Fruit fly (Drosophila melanogaster) whole organism, wandering third instar larva: Measurements from ENCODE around the gene Pak3.

Experiments
- Abd-B ChIP-seq: fragments of >200 bp; optimal IDR thresholded peaks from 2 replicates; lab custom pipeline; 2017; ENCODE audit warnings: missing biosample characterization, missing genetic modification characterization
- CG9705 ChIP-seq: fragments of 200-800 bp; sonication (Bioruptor generic); optimal IDR thresholded peaks from 2 replicates; lab custom pipeline; 2018; ENCODE audit warnings: missing biosample characterization, mild to moderate bottlenecking, missing genetic modification characterization
- Dfd ChIP-seq: fragments of >200 bp; optimal IDR thresholded peaks from 2 replicates; lab custom pipeline; 2017; ENCODE audit warnings: missing biosample characterization, missing genetic modification characterization
- Hnf4 ChIP-seq: fragments of 200-800 bp; sonication (Bioruptor generic); optimal IDR thresholded peaks from 2 replicates; lab custom pipeline; 2016; ENCODE audit warnings: missing biosample characterization, mild to moderate bottlenecking, missing genetic modification characterization
- OdsH ChIP-seq: fragments of 200-800 bp; sonication (Bioruptor generic); optimal IDR thresholded peaks from 2 replicates; lab custom pipeline; 2016; ENCODE audit warnings: missing biosample characterization, mild to moderate bottlenecking, missing genetic modification characterization
- br ChIP-seq: fragments of 200-800 bp; sonication (Bioruptor generic); optimal IDR thresholded peaks from 2 replicates; lab custom pipeline; 2016; ENCODE audit warnings: missing biosample characterization, missing genetic modification characterization
- brk ChIP-seq: fragments of 200-800 bp; sonication (Bioruptor generic); optimal IDR thresholded peaks from 2 replicates; lab custom pipeline; 2016; ENCODE audit warnings: missing biosample characterization, mild to moderate bottlenecking, missing genetic modification characterization
- dl ChIP-seq, 2 experiments: fragments of 175-275, 200-275 bp in 1 of 2; fragments of 200-275 bp in 1 of 2; sonication (Bioruptor generic); optimal IDR thresholded peaks; lab custom pipeline; 2018; ENCODE audit warnings: mild to moderate bottlenecking in 2 of 2, missing biosample characterization in 2 of 2, missing genetic modification characterization in 2 of 2, moderate library complexity in 2 of 2; ENCODE audit not compliant: partially characterized antibody in 2 of 2, insufficient read depth in 1 of 2
- h ChIP-seq: fragments of 200-800 bp; sonication (Bioruptor generic); optimal IDR thresholded peaks from 3 replicates; lab custom pipeline; 2016; ENCODE audit warnings: missing biosample characterization, mild to moderate bottlenecking, missing genetic modification characterization
- psq ChIP-seq: fragments of 200-800 bp; sonication (Bioruptor generic); optimal IDR thresholded peaks from 3 replicates; lab custom pipeline; 2017; ENCODE audit warnings: missing biosample characterization, mild to moderate bottlenecking, missing genetic modification characterization, moderate library complexity
- sv ChIP-seq: fragments of 200-800 bp; sonication (Bioruptor generic); optimal IDR thresholded peaks from 3 replicates; lab custom pipeline; 2016; ENCODE audit warnings: missing biosample characterization, missing genetic modification characterization
- usp ChIP-seq: fragments of >200 bp; optimal IDR thresholded peaks from 2 replicates; lab custom pipeline; 2017; ENCODE audit warnings: missing biosample characterization, missing genetic modification characterization
- woc ChIP-seq: sonication (Bioruptor generic); optimal IDR thresholded peaks from 2 replicates; lab custom pipeline; 2016; ENCODE audit warnings: missing biosample characterization, mild to moderate bottlenecking, missing genetic modification characterization

DNA sequence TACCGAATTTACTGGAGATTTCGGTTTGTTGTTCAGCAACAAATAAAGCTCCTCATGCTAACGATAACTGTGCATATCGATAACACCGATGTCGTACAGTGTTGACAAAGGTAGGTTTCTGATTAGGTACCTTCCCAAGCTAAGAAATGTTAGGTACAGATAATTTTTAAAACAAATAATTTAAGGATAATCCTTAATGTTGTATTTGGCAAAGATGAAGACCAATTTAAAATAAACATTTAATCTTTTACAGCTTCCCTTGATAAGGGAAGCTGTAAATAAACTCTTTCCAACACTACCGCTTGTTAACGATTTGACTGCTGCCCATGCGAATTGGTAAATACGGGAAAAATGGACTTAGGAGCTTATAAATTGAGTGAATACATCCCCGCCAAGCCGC is 10.7 kb downstream of the Pak3 start, which contains the start of the genes Ttc1 and CG14882:
- no peak for TF ChIP-seq Dfd (GFP tag; lab: Kevin White, UChicago)
- TF ChIP-seq usp: no peak
- TF ChIP-seq brk: no peak
- peak; percentile 87 for TF ChIP-seq sv (GFP tag; lab: Kevin White, UChicago)
- TF ChIP-seq OdsH (GFP tag; lab: Kevin White, UChicago): peak; percentile 91
- no peak for TF ChIP-seq Hnf4 (GFP tag; lab: Kevin White, UChicago)
- peak; percentile 61 for TF ChIP-seq CG9705
- no peak for TF ChIP-seq Abd-B (GFP tag; lab: Kevin White, UChicago)
- peak; percentile 86 for TF ChIP-seq woc (GFP tag; lab: Kevin White, UChicago)
- peak; percentile 92 for TF ChIP-seq br
- peak; percentile 83 for TF ChIP-seq psq (GFP tag; lab: Kevin White, UChicago)
- TF ChIP-seq h: peak; percentile 93
- TF ChIP-seq dl (GFP tag; optimal IDR thresholded peaks at IDR 0.05; lab: Kevin White, UChicago; ENCODE audit: insufficient read depth in 1 of 2, partially characterized antibody in 2 of 2): no peak
